Worm (Caenorhabditis elegans) whole organism, young adult: Measurements from ENCODE around the gene ZK563.7.

Experiments
- B0019.2 ChIP-seq: fragments of 200-800 bp; sonication (Bioruptor generic); conservative IDR thresholded peaks from 2 replicates; pipeline ENCODE4 v1.3.6; 2022; ENCODE audit warnings: missing genetic modification reagents, missing genetic modification characterization, missing compliant biosample characterization
- B0261.1 ChIP-seq: sonication (generic microtip); optimal IDR thresholded peaks from 2 replicates; lab custom pipeline; 2016; ENCODE audit warnings: mild to moderate bottlenecking, missing genetic modification characterization, moderate library complexity, missing compliant biosample characterization
- B0336.3 ChIP-seq: fragments of 200-800 bp; sonication (Bioruptor generic); IDR thresholded peaks from 2 replicates; pipeline ENCODE4 v1.3.6; 2022; ENCODE audit warnings: missing genetic modification characterization, missing compliant biosample characterization
- F22D6.2 ChIP-seq: sonication (generic microtip); optimal IDR thresholded peaks from 2 replicates; lab custom pipeline; 2016; ENCODE audit warnings: mild to moderate bottlenecking, missing genetic modification characterization, missing compliant biosample characterization
- F23B12.7 ChIP-seq: sonication (generic microtip); optimal IDR thresholded peaks from 2 replicates; lab custom pipeline; 2017; ENCODE audit warnings: missing genetic modification characterization, mild to moderate bottlenecking, missing compliant biosample characterization, antibody characterized with exemption, moderate library complexity; ENCODE audit not compliant: insufficient read depth
- F39B2.1 ChIP-seq: fragments of 200-800 bp; sonication (Bioruptor generic); IDR thresholded peaks from 2 replicates; pipeline ENCODE4 v1.3.6; 2022; ENCODE audit warnings: missing genetic modification reagents, missing genetic modification characterization, missing compliant biosample characterization
- F57A8.1 ChIP-seq: fragments of 200-800 bp; sonication (Bioruptor generic); optimal IDR thresholded peaks from 2 replicates; lab custom pipeline; 2018; ENCODE audit warnings: mild to moderate bottlenecking, missing genetic modification characterization, moderate library complexity, missing compliant biosample characterization
- K12H6.12 ChIP-seq: fragments of 200-800 bp; sonication (Bioruptor generic); optimal IDR thresholded peaks from 2 replicates; lab custom pipeline; 2018; ENCODE audit warnings: mild to moderate bottlenecking, missing genetic modification characterization, missing compliant biosample characterization
- T26A5.8 ChIP-seq: sonication (generic microtip); optimal IDR thresholded peaks from 2 replicates; lab custom pipeline; 2016; ENCODE audit warnings: missing genetic modification characterization, missing compliant biosample characterization
- akir-1 ChIP-seq: fragments of 200-800 bp; sonication (Bioruptor generic); optimal IDR thresholded peaks from 2 replicates; lab custom pipeline; 2018; ENCODE audit warnings: mild to moderate bottlenecking, missing genetic modification characterization, moderate library complexity, missing compliant biosample characterization
- ama-1 ChIP-seq, 3 experiments: fragments of 150-350 bp in 1 of 3; sonication (generic microtip) in 2 of 3; optimal IDR thresholded peaks; 2 replicates each; lab custom pipeline; 2014 to 2018; ENCODE audit warnings: missing biosample characterization in 2 of 3, missing genetic modification characterization in 2 of 3, missing genetic modification reagents in 2 of 3
- aptf-2 ChIP-seq: fragments of 200-800 bp; sonication (Bioruptor generic); conservative IDR thresholded peaks from 2 replicates; pipeline ENCODE4 v1.3.6; 2022; ENCODE audit warnings: missing genetic modification reagents, missing genetic modification characterization, missing compliant biosample characterization
- aptf-3 ChIP-seq: fragments of 200-800 bp; sonication (Bioruptor generic); IDR thresholded peaks from 2 replicates; pipeline ENCODE4 v1.3.6; 2022; ENCODE audit warnings: missing genetic modification characterization, missing compliant biosample characterization
- attf-3 ChIP-seq: fragments of 200-800 bp; sonication (Bioruptor generic); conservative IDR thresholded peaks from 2 replicates; pipeline ENCODE4 v1.3.6; 2022; ENCODE audit warnings: missing genetic modification reagents, missing genetic modification characterization, missing compliant biosample characterization
- bed-1 ChIP-seq: fragments of 200-800 bp; sonication (Bioruptor generic); IDR thresholded peaks from 2 replicates; pipeline ENCODE4 v1.3.6; 2022; ENCODE audit warnings: missing genetic modification reagents, missing genetic modification characterization, missing compliant biosample characterization
- cebp-1 ChIP-seq, 2 experiments: fragments of 200-800 bp in 1 of 2; sonication (Bioruptor generic) in 1 of 2; sonication (generic microtip) in 1 of 2; IDR thresholded peaks in 1 of 2; optimal IDR thresholded peaks in 1 of 2; 2 replicates each; pipeline versions ENCODE4 v1.3.6 to Lab custom; 2017 to 2022; ENCODE audit warnings: missing compliant biosample characterization in 2 of 2, missing genetic modification characterization in 2 of 2, mild to moderate bottlenecking in 1 of 2, missing genetic modification reagents in 1 of 2, moderate library complexity in 1 of 2
- cebp-2 ChIP-seq: fragments of 200-800 bp; sonication (Bioruptor generic); IDR thresholded peaks from 2 replicates; pipeline ENCODE4 v1.3.6; 2022; ENCODE audit warnings: missing genetic modification characterization, missing compliant biosample characterization
- ceh-100 ChIP-seq: fragments of 200-800 bp; sonication (Bioruptor generic); IDR thresholded peaks from 2 replicates; pipeline ENCODE4 v1.3.6; 2022; ENCODE audit warnings: missing genetic modification reagents, missing genetic modification characterization, missing compliant biosample characterization
- ceh-58 ChIP-seq: fragments of 200-800 bp; sonication (Bioruptor generic); IDR thresholded peaks from 2 replicates; pipeline ENCODE4 v1.3.6; 2022; ENCODE audit warnings: missing genetic modification characterization, missing compliant biosample characterization
- dpff-1 ChIP-seq: sonication (generic microtip); optimal IDR thresholded peaks from 2 replicates; lab custom pipeline; 2017; ENCODE audit warnings: mild to moderate bottlenecking, missing genetic modification characterization, missing compliant biosample characterization
- efl-1 ChIP-seq: fragments of 150-350 bp; optimal IDR thresholded peaks from 2 replicates; lab custom pipeline; 2014; ENCODE audit warnings: missing biosample characterization, missing genetic modification reagents, missing genetic modification characterization
- him-1 ChIP-seq: sonication (generic microtip); optimal IDR thresholded peaks from 2 replicates; lab custom pipeline; 2016; ENCODE audit warnings: missing genotype, missing genetic modification reagents, missing genetic modification characterization, missing compliant biosample characterization
- hlh-12 ChIP-seq: sonication (generic microtip); optimal IDR thresholded peaks from 2 replicates; lab custom pipeline; 2016; ENCODE audit warnings: missing genetic modification characterization, missing compliant biosample characterization
- hrde-1 ChIP-seq: sonication (generic microtip); optimal IDR thresholded peaks from 2 replicates; lab custom pipeline; 2016; ENCODE audit warnings: missing genetic modification characterization, mild to moderate bottlenecking, missing compliant biosample characterization, moderate library complexity, missing genotype, missing genetic modification reagents, borderline replicate concordance
- let-526 ChIP-seq: fragments of 200-800 bp; sonication (Bioruptor generic); IDR thresholded peaks from 2 replicates; pipeline ENCODE4 v1.3.6; 2022; ENCODE audit warnings: missing genetic modification reagents, missing genetic modification characterization, missing compliant biosample characterization
- let-607 ChIP-seq, 2 experiments: fragments of 200-800 bp in 1 of 2; sonication (Bioruptor generic) in 1 of 2; sonication (generic microtip) in 1 of 2; optimal IDR thresholded peaks; 2 replicates each; lab custom pipeline; 2016 to 2018; ENCODE audit warnings: mild to moderate bottlenecking in 2 of 2, missing compliant biosample characterization in 2 of 2, missing genetic modification characterization in 2 of 2, moderate library complexity in 2 of 2, missing genotype in 1 of 2
- lin-40 ChIP-seq: sonication (generic microtip); optimal IDR thresholded peaks from 2 replicates; lab custom pipeline; 2016; ENCODE audit warnings: missing genetic modification characterization, mild to moderate bottlenecking, missing compliant biosample characterization, missing genotype, missing genetic modification reagents
- lin-54 ChIP-seq: fragments of 200-800 bp; sonication (Bioruptor generic); optimal IDR thresholded peaks from 2 replicates; lab custom pipeline; 2018; ENCODE audit warnings: mild to moderate bottlenecking, missing genetic modification characterization, missing compliant biosample characterization
- lir-1 ChIP-seq: fragments of 200-800 bp; sonication (Bioruptor generic); conservative IDR thresholded peaks from 2 replicates; pipeline ENCODE4 v1.3.6; 2022; ENCODE audit warnings: missing genetic modification reagents, missing genetic modification characterization, missing compliant biosample characterization
- madf-10 ChIP-seq: sonication (generic microtip); optimal IDR thresholded peaks from 2 replicates; lab custom pipeline; 2016; ENCODE audit warnings: mild to moderate bottlenecking, missing genetic modification characterization, missing compliant biosample characterization
- madf-6 ChIP-seq: fragments of 200-800 bp; sonication (Bioruptor generic); IDR thresholded peaks from 2 replicates; pipeline ENCODE4 v1.3.6; 2022; ENCODE audit warnings: missing genetic modification reagents, missing genetic modification characterization, missing compliant biosample characterization
- mxl-1 ChIP-seq: sonication (generic microtip); optimal IDR thresholded peaks from 2 replicates; lab custom pipeline; 2016; ENCODE audit warnings: missing genetic modification characterization, missing compliant biosample characterization
- nfya-1 ChIP-seq: sonication (generic microtip); optimal IDR thresholded peaks from 2 replicates; lab custom pipeline; 2017; ENCODE audit warnings: antibody characterized with exemption, missing compliant biosample characterization, missing genetic modification characterization, borderline replicate concordance; ENCODE audit not compliant: insufficient read depth
- nhr-179 ChIP-seq: sonication (generic microtip); optimal IDR thresholded peaks from 2 replicates; lab custom pipeline; 2016; ENCODE audit warnings: mild to moderate bottlenecking, missing genetic modification characterization, missing compliant biosample characterization
- nhr-90 ChIP-seq: sonication (generic microtip); optimal IDR thresholded peaks from 2 replicates; lab custom pipeline; 2016; ENCODE audit warnings: missing genotype, mild to moderate bottlenecking, missing genetic modification characterization, missing compliant biosample characterization
- pbrm-1 ChIP-seq: fragments of 200-800 bp; sonication (Bioruptor generic); IDR thresholded peaks from 2 replicates; pipeline ENCODE4 v1.3.6; 2022; ENCODE audit warnings: missing genetic modification reagents, missing genetic modification characterization, missing compliant biosample characterization
- snpc-1.1 ChIP-seq: sonication (generic microtip); optimal IDR thresholded peaks from 2 replicates; lab custom pipeline; 2017; ENCODE audit warnings: missing genetic modification characterization, mild to moderate bottlenecking, missing compliant biosample characterization, antibody characterized with exemption, moderate library complexity, missing genotype, missing genetic modification reagents; ENCODE audit not compliant: insufficient read depth
- snpc-3.4 ChIP-seq: sonication (generic microtip); optimal IDR thresholded peaks from 2 replicates; lab custom pipeline; 2017; ENCODE audit warnings: missing genetic modification characterization, mild to moderate bottlenecking, missing compliant biosample characterization, antibody characterized with exemption, moderate library complexity, missing genotype, missing genetic modification reagents
- snpc-4 ChIP-seq, 5 experiments: fragments of 150-350 bp in 1 of 5; sonication (generic microtip) in 4 of 5; optimal IDR thresholded peaks; 2 replicates each; lab custom pipeline; 2014 to 2018; ENCODE audit warnings: missing genetic modification characterization in 5 of 5, missing biosample characterization in 3 of 5, antibody characterized with exemption in 2 of 5, mild to moderate bottlenecking in 2 of 5, missing compliant biosample characterization in 2 of 5, missing genotype in 2 of 5, moderate library complexity in 2 of 5, missing genetic modification reagents in 1 of 5
- ztf-18 ChIP-seq: sonication (generic microtip); optimal IDR thresholded peaks from 2 replicates; lab custom pipeline; 2016; ENCODE audit warnings: missing genotype, mild to moderate bottlenecking, missing genetic modification characterization, missing compliant biosample characterization
- ztf-22 ChIP-seq: fragments of 200-800 bp; sonication (Bioruptor generic); optimal IDR thresholded peaks from 2 replicates; lab custom pipeline; 2018; ENCODE audit warnings: mild to moderate bottlenecking, missing genetic modification characterization, moderate library complexity, missing compliant biosample characterization
- ztf-26 ChIP-seq: sonication (generic microtip); optimal IDR thresholded peaks from 2 replicates; lab custom pipeline; 2017; ENCODE audit warnings: missing genetic modification characterization, missing compliant biosample characterization
- ztf-3 ChIP-seq: fragments of 200-800 bp; sonication (Bioruptor generic); optimal IDR thresholded peaks from 2 replicates; lab custom pipeline; 2018; ENCODE audit warnings: mild to moderate bottlenecking, missing genetic modification characterization, missing compliant biosample characterization
- ztf-6 ChIP-seq: fragments of 200-800 bp; sonication (Bioruptor generic); IDR thresholded peaks from 2 replicates; pipeline ENCODE4 v1.3.6; 2022; ENCODE audit warnings: missing genetic modification reagents, missing genetic modification characterization, missing compliant biosample characterization

ZK563.7 gene

ce11 chrX:3369442-3369841 lies 10.8 kb upstream of the ZK563.7 start:
- TF ChIP-seq hrde-1 (tag; lab: Kevin White, UChicago) (no peak), ama-1 (optimal IDR thresholded peaks at IDR 0.05; lab: Kevin White, UChicago) (no peak), ama-1 (GFP tag; optimal IDR thresholded peaks at IDR 0.05; lab: Kevin White, UChicago) (no peak), B0336.3 (GFP tag; lab: Robert Waterston, UW) (no peak), efl-1 (GFP tag; lab: Kevin White, UChicago) (no peak), madf-10 (tag; lab: Kevin White, UChicago) (no peak), snpc-3.4 (no peak), cebp-2 (GFP tag; lab: Robert Waterston, UW) (no peak), let-526 (no peak), madf-6 (no peak), F22D6.2 (no peak), K12H6.12 (tag; lab: Kevin White, UChicago) (no peak), snpc-1.1 (tag; lab: Kevin White, UChicago) (no peak), F57A8.1 (GFP tag; lab: Kevin White, UChicago) (no peak), B0019.2 (GFP tag; lab: Robert Waterston, UW) (no peak), snpc-4 (GFP tag; optimal IDR thresholded peaks at IDR 0.05; lab: Kevin White, UChicago) (no peak), snpc-4 (tag; optimal IDR thresholded peaks at IDR 0.05; lab: Kevin White, UChicago) (no peak), aptf-2 (GFP tag; lab: Robert Waterston, UW) (no peak), let-607 (tag; optimal IDR thresholded peaks at IDR 0.05; lab: Kevin White, UChicago) (no peak), attf-3 (GFP tag; lab: Robert Waterston, UW) (no peak)

DNA sequence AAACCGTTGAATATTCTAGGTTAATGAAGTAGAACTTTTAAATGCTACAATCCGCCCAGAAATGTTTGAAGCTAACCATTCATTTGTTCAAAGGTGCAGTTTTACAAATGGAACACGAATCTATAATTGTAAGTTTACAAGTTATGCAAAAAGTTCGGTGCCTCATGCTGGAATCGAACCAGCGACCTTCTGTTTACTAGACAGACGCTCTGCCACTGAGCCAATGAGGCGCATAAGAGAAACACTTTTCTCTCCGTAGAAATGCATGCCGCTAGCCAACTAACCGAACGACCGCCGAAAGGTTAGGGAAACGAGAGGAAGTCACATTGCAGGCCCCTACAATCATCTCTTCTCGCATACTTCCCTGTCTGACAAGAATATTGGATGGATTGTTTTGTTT lies 9.0 kb upstream of the ZK563.7 start:
- TF ChIP-seq cebp-1 (GFP tag; IDR thresholded peaks at IDR 0.05; lab: Robert Waterston, UW) (0 out of 2 replicates have a peak, but pooled peaks have one; percentile 30), cebp-1 (tag; optimal IDR thresholded peaks at IDR 0.05; lab: Kevin White, UChicago) (peak; percentile 74), ztf-6 (GFP tag; lab: Robert Waterston, UW) (0 out of 2 replicates have a peak, but pooled peaks have one; percentile 78), ama-1 (optimal IDR thresholded peaks at IDR 0.05; lab: Kevin White, UChicago) (no peak), ama-1 (GFP tag; optimal IDR thresholded peaks at IDR 0.05; lab: Kevin White, UChicago) (peak; percentile 75 to 90), snpc-1.1 (tag; lab: Kevin White, UChicago) (peak; percentile 41), ztf-22 (GFP tag; lab: Kevin White, UChicago) (peak; percentile 38), hlh-12 (tag; lab: Kevin White, UChicago) (peak; percentile 7), dpff-1 (tag; lab: Kevin White, UChicago) (no peak), akir-1 (GFP tag; lab: Kevin White, UChicago) (peak; percentile 36), lin-40 (tag; lab: Kevin White, UChicago) (peak; percentile 74), B0261.1 (tag; lab: Kevin White, UChicago) (peak; percentile 95), him-1 (tag; lab: Kevin White, UChicago) (peak; percentile 85), lir-1 (0 out of 2 replicates have a peak, but pooled peaks have one; percentile 21), let-526 (no peak), bed-1 (GFP tag; lab: Robert Waterston, UW) (0 out of 2 replicates have a peak, but pooled peaks have one; percentile 33), ztf-18 (peak; percentile 65), let-607 (tag; optimal IDR thresholded peaks at IDR 0.05; lab: Kevin White, UChicago) (peak; percentile 5 to 25), nhr-90 (tag; lab: Kevin White, UChicago) (peak; percentile 78), nhr-179 (tag; lab: Kevin White, UChicago) (peak; percentile 20), ceh-100 (GFP tag; lab: Robert Waterston, UW) (peak; percentile 44), F23B12.7 (tag; lab: Kevin White, UChicago) (peak; percentile 55), lin-54 (GFP tag; lab: Kevin White, UChicago) (peak; percentile 54), nfya-1 (no peak), F39B2.1 (GFP tag; lab: Robert Waterston, UW) (no peak), aptf-2 (GFP tag; lab: Robert Waterston, UW) (no peak), ceh-58 (no peak), K12H6.12 (tag; lab: Kevin White, UChicago) (peak; percentile 52), pbrm-1 (GFP tag; lab: Robert Waterston, UW) (peak; percentile 80), T26A5.8 (tag; lab: Kevin White, UChicago) (no peak), aptf-3 (peak; percentile 48; the same call in 1 of the 2 replicates), ztf-26 (peak; percentile 51), ztf-3 (peak; percentile 52), mxl-1 (tag; lab: Kevin White, UChicago) (peak; percentile 44)
